Fruit fly (Drosophila melanogaster) Kc167 (cell line): Measurements from ENCODE around the gene Pdp.

ENCODE experiments used
- Myc ChIP-seq: fragments of >200 bp; optimal IDR thresholded peaks from 2 replicates; lab custom pipeline; 2017; ENCODE audit warnings: missing external identifiers
- Sin3A ChIP-seq: fragments of >200 bp; optimal IDR thresholded peaks from 2 replicates; lab custom pipeline; 2018; ENCODE audit warnings: missing external identifiers
- h ChIP-seq: fragments of >200 bp; optimal IDR thresholded peaks from 3 replicates; lab custom pipeline; 2018; ENCODE audit warnings: missing external identifiers
- insv ChIP-seq: fragments of >200 bp; optimal IDR thresholded peaks from 3 replicates; lab custom pipeline; 2018; ENCODE audit warnings: missing external identifiers
- psq ChIP-seq: fragments of >200 bp; optimal IDR thresholded peaks from 2 replicates; lab custom pipeline; 2017; ENCODE audit warnings: missing external identifiers
- ttk ChIP-seq: sonication (Bioruptor generic); optimal IDR thresholded peaks from 2 replicates; lab custom pipeline; 2017; ENCODE audit warnings: missing external identifiers

The Pdp gene

DNA sequence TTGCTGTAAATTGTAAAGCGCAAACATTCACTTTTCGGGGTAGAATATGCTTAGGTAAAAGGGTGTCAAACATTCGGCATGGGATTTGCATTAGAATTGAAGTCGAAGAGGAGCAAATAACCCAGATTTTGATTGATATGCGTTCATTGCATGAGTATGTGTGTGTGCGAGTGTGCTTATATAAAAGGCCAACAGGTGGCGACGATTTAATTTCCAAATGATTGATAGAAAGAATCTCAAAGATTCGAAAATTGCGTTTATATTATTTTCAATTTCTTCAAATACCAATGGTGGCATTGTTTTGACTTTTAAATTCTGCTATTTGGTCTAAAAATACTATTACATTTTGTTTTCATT is 30.6 kb downstream of the Pdp start:
- TF ChIP-seq psq, result no peak

- TF ChIP-seq insv (lab: Kevin White, UChicago) (no peak), Myc (lab: Kevin White, UChicago) (no peak), ttk (lab: Kevin White, UChicago) (no peak)
Measured at dm6 chrX:7702160-7702907, 32.1 kb downstream of the Pdp start.

- no peak for TF ChIP-seq Sin3A
- TF ChIP-seq insv (lab: Kevin White, UChicago), result no peak
- no peak for TF ChIP-seq h
- TF ChIP-seq Myc (lab: Kevin White, UChicago), result no peak
- TF ChIP-seq psq, result no peak
- TF ChIP-seq ttk (lab: Kevin White, UChicago), result no peak
Measured at dm6 chrX:7701282-7702078, 33.0 kb downstream of the Pdp start.

DNA sequence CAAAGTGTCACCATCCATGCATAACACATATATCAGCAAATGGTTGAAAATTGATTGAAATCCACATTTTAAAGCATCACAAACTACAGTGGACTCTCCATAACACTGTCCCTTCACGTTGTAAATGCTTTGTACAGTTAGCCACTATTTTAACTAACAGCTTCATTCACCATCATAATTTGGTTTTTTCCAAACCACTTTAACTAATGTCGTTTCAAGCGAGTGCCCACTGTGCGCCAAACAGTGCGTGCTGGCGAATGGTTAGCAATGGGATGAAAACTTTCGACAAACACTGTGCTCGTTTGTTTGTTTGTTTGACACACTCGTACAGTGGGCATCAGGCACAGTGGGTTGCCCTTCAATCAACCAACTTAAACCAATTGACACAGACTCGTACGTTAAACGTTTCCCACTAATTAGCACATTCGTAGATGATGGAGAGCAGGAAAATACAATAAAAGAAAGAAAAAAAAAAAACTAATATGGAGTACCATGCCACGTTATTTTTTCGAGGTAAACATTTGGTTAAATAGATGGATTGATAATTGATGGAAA is 34.1 kb downstream of the Pdp start:
- no peak for TF ChIP-seq h
- TF ChIP-seq psq, result peak; percentile 21

- no peak for TF ChIP-seq psq
- no peak for TF ChIP-seq Myc (lab: Kevin White, UChicago)
- TF ChIP-seq insv (lab: Kevin White, UChicago), result no peak
- TF ChIP-seq Sin3A, result no peak
- TF ChIP-seq h, result no peak
- no peak for TF ChIP-seq ttk (lab: Kevin White, UChicago)
Measured at dm6 chrX:7699584-7700238, 34.7 kb downstream of the Pdp start.

dm6 chrX:7698000-7698896 is 36.2 kb downstream of the Pdp start:
- TF ChIP-seq ttk (lab: Kevin White, UChicago) (no peak), Sin3A (no peak), h (no peak), insv (lab: Kevin White, UChicago) (no peak), Myc (lab: Kevin White, UChicago) (no peak), psq (no peak)

- TF ChIP-seq h (no peak), Sin3A (no peak), psq (no peak)
Measured at dm6 chrX:7696711-7697654, 37.5 kb downstream of the Pdp start.

dm6 chrX:7696165-7696564 is 38.3 kb downstream of the Pdp start:
- no peak for TF ChIP-seq Sin3A
- no peak for TF ChIP-seq h
- TF ChIP-seq insv (lab: Kevin White, UChicago), result no peak
- TF ChIP-seq ttk (lab: Kevin White, UChicago), result no peak
- TF ChIP-seq psq, result no peak
- TF ChIP-seq Myc (lab: Kevin White, UChicago), result no peak

DNA sequence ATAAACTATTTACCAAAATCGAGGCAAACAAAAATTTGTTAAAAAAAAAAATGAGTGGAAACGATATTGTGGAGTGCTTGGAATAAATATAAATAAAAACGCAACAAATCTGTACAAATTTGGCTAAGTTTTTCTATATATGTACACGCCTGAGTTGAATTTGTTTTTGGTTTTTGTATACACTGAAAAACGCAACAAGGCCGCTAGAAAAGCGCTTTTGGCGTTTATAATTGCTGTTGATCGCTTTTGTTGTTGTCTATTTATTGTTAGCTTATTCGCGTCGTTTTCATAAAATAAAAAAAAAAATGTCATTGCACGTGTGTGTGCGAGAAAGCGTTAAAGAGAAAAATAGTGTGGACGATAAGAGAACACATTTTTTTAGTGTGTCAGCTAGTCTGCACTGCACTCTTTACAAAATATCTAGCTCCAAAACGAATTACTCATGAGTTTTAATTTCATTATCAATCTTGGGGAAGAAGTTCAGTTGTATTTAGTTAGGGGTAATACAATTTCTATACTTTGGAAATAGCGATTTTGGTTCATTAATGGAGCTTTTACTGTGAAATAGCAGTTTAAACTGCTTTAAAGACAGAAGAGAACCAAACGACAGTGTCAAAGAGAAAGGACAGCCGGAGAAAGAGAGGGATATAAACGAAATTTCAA is 38.9 kb downstream of the Pdp start:
- TF ChIP-seq h (no peak), Sin3A (no peak), psq (no peak), ttk (lab: Kevin White, UChicago) (no peak), Myc (lab: Kevin White, UChicago) (no peak), insv (lab: Kevin White, UChicago) (no peak)

DNA sequence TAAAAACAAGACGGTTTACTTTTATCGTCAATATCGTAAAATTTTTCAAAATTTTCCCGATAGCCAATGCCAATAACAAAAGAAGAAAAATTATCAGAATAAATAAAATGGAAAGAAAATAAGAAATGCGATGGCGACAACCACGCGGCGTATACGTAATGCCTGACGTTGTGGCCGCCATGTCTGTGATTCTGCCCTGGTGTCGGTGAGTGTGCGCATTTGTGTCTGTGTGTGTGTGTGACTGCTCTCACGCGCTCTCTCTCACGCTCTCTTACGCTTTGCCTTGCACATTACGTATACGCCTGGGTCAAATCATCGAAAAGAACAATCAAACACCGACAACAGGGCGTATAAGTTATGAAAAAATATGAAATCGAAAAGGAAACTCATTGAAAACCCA is 39.6 kb downstream of the Pdp start:
- TF ChIP-seq psq, result no peak
- no peak for TF ChIP-seq ttk (lab: Kevin White, UChicago)
- no peak for TF ChIP-seq insv (lab: Kevin White, UChicago)
- no peak for TF ChIP-seq h
- no peak for TF ChIP-seq Myc (lab: Kevin White, UChicago)
- no peak for TF ChIP-seq Sin3A

DNA sequence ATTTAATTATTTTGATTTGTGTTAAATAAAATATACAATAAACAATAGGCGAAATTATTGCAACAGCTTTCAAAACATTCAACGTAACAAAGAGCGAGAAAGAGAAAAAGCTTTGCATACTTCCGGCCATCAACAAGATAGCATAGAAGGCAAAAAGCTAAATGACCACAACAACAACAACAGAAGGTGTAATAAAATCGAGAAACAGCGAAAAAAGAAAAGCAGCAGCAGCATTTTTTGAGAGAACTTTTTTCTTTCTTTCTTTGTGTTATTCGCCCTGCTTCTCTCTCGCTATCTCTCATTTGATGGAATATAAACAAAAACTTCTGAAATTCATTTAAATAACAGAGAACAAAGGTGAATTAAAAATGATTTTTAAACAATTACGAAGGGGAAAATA is 40.2 kb downstream of the Pdp start:
- TF ChIP-seq ttk (lab: Kevin White, UChicago) (no peak), Sin3A (no peak), h (no peak), insv (lab: Kevin White, UChicago) (no peak), psq (no peak), Myc (lab: Kevin White, UChicago) (no peak)
